Fruit fly (Drosophila melanogaster): Measurements from ENCODE around the gene CG13078.

Gene CG13078

DNA sequence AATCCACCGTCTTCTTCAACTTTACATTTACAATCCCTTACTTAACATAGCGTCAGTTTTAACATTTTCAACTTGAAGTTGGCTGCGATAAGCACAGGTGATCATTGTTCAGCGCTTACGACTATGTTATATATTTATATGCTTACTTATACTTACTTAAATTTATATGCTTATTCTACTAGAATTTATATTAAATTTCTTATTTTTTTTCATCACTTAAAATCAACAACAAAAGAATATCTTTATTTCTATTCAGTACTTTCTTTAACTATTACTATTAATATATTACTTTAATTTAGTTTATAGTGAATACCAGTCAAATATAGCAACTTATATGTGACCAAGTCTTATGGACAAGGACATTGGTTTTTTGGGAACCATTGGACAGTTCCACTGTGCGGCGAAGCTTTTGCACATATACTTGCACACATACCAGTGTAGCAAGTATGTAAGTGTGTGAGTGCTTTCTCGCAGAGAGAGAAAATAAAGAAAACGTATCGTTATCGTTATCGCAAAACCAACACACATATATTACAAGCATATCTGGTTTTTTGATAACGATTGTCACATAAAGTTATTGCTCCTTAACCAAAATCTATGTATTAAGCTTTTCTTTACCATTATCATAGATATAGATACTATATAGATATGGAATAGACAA is 46.4 kb upstream of the CG13078 start, which contains the start of gene Hasp (continued):
- TF ChIP-seq CG4282 (GFP tag; optimal IDR thresholded peaks at IDR 0.05) (no peak), CG12659 (GFP tag; optimal IDR thresholded peaks at IDR 0.05) (peak; percentile 46), Oaz (GFP tag; IDR thresholded peaks at IDR 0.05) (no peak), Hmr (GFP tag; optimal IDR thresholded peaks at IDR 0.05) (peak; percentile 43), CG7963 (GFP tag; IDR thresholded peaks at IDR 0.05; ENCODE audit: partially characterized antibody) (peak; percentile 77), CG10431 (GFP tag; optimal IDR thresholded peaks at IDR 0.05) (no peak), CG1233 (GFP tag; optimal IDR thresholded peaks at IDR 0.05) (peak; percentile 29), CG10979 (tag; optimal IDR thresholded peaks at IDR 0.05) (peak; percentile 74), Elba2 (GFP tag; optimal IDR thresholded peaks at IDR 0.05) (no peak), CG10462 (GFP tag; optimal IDR thresholded peaks at IDR 0.05) (no peak), abd-A (tag; optimal IDR thresholded peaks at IDR 0.05) (no peak), TFAM (GFP tag; optimal IDR thresholded peaks at IDR 0.05) (no peak)

DNA sequence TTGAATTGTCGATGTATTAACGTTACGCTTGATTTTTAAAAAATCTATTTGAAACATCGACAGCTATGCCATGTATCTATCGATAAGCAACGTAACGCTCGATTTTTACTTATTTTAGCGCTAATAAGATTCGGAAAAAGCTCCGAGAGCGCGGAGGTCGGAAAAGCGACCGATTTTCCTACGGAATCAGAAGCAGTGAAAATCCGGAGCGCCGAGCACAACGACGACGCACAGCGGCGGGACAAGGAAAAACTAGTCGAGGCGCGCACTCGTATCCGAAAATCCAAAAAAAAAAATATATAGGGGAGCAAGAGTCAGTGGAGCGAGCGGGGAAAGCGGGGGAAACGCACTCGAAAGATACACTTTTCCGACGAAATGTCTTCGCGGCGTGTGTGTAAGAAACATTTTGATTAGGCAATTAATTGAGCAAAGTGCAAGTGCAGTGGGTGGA is 45.1 kb upstream of the CG13078 start, which contains the start of gene CG10132:
TSS of gene CG10132 (plus strand) at position 189 of the 451 bp plus-strand sequence.
- TF ChIP-seq BEAF-32 (GFP tag; optimal IDR thresholded peaks at IDR 0.05) (peak; percentile 25), Deaf1 (tag; optimal IDR thresholded peaks at IDR 0.05) (peak; percentile 85), CG34376 (GFP tag; optimal IDR thresholded peaks at IDR 0.05) (no peak), CG6791 (GFP tag; IDR thresholded peaks at IDR 0.05; ENCODE audit: partially characterized antibody) (peak; percentile 56; the same call in 1 of the 3 replicates), unc-4 (GFP tag; IDR thresholded peaks at IDR 0.05; ENCODE audit: partially characterized antibody) (peak; percentile 46; the same call in 1 of the 2 replicates), bbx (GFP tag; IDR thresholded peaks at IDR 0.05; ENCODE audit: partially characterized antibody) (peak; percentile 53; the same call in 1 of the 2 replicates), Dp (GFP tag; optimal IDR thresholded peaks at IDR 0.05) (peak; percentile 29), vnd (GFP tag; IDR thresholded peaks at IDR 0.05; ENCODE audit: partially characterized antibody) (peak; percentile 58; the same call in 1 of the 3 replicates), YL-1 (GFP tag; optimal IDR thresholded peaks at IDR 0.05) (peak; percentile 13), CTCF (GFP tag; optimal IDR thresholded peaks at IDR 0.05) (peak; percentile 73), sens (GFP tag) (peak; percentile 66), ind (GFP tag; optimal IDR thresholded peaks at IDR 0.05) (no peak), Med (GFP tag) (no peak), Dll (GFP tag; IDR thresholded peaks at IDR 0.05; ENCODE audit: partially characterized antibody) (peak; percentile 53; the same call in 1 of the 4 replicates), p53 (GFP tag; optimal IDR thresholded peaks at IDR 0.05) (no peak), onecut (GFP tag; IDR thresholded peaks at IDR 0.05) (0 out of 2 replicates have a peak, but pooled peaks have one; percentile 6), CG7963 (GFP tag; IDR thresholded peaks at IDR 0.05; ENCODE audit: partially characterized antibody) (peak; percentile 57; the same call in 1 of the 3 replicates), CG34422 (GFP tag; IDR thresholded peaks at IDR 0.05) (peak; percentile 42; the same call in 1 of the 3 replicates), C15 (GFP tag; IDR thresholded peaks at IDR 0.05) (no peak), E2f2 (GFP tag; IDR thresholded peaks at IDR 0.05) (peak; percentile 47), Taf1 (GFP tag; IDR thresholded peaks at IDR 0.05) (no peak), z (GFP tag; IDR thresholded peaks at IDR 0.05) (peak; percentile 58; the same call in 1 of the 3 replicates), nerfin-2 (GFP tag; IDR thresholded peaks at IDR 0.05; ENCODE audit: partially characterized antibody) (peak; percentile 26; the same call in 1 of the 2 replicates), sens-2 (GFP tag; IDR thresholded peaks at IDR 0.05) (no peak), MBD-R2 (GFP tag; IDR thresholded peaks at IDR 0.05) (0 out of 2 replicates have a peak, but pooled peaks have one; percentile 10), CG1603 (tag; optimal IDR thresholded peaks at IDR 0.05) (no peak), chinmo (GFP tag; IDR thresholded peaks at IDR 0.05; ENCODE audit: partially characterized antibody) (0 out of 4 replicates have a peak, but pooled peaks have one; percentile 57), CG14860 (GFP tag; IDR thresholded peaks at IDR 0.05; ENCODE audit: partially characterized antibody) (0 out of 3 replicates have a peak, but pooled peaks have one; percentile 58), TFAM (GFP tag; optimal IDR thresholded peaks at IDR 0.05) (no peak), ci (GFP tag; IDR thresholded peaks at IDR 0.05) (peak; percentile 36; the same call in 1 of the 3 replicates), CG16813 (GFP tag; IDR thresholded peaks at IDR 0.05; ENCODE audit: partially characterized antibody) (peak; percentile 53; the same call in 2 of the 3 replicates), Drgx (GFP tag; IDR thresholded peaks at IDR 0.05) (0 out of 2 replicates have a peak, but pooled peaks have one; percentile 14), CG18599 (GFP tag; optimal IDR thresholded peaks at IDR 0.05) (peak; percentile 0), klu (GFP tag; IDR thresholded peaks at IDR 0.05) (no peak), ato (GFP tag; IDR thresholded peaks at IDR 0.05; ENCODE audit: partially characterized antibody) (peak; percentile 53), CG15514 (GFP tag; optimal IDR thresholded peaks at IDR 0.05) (peak; percentile 40)
